Worm (Caenorhabditis elegans) whole organism, L1 larva: ENCODE measurements around the gene C05E7.3.

ENCODE experiments used
- lsy-2 ChIP-seq, 2 experiments: fragments of 150-350 bp; optimal IDR thresholded peaks; 2 replicates each; lab custom pipeline; 2014; ENCODE audit warnings: missing biosample characterization in 2 of 2, missing genetic modification characterization in 2 of 2
- nhr-11 ChIP-seq: fragments of 150-350 bp; optimal IDR thresholded peaks from 2 replicates; lab custom pipeline; 2014; ENCODE audit warnings: missing biosample characterization, missing genetic modification characterization
- pqm-1 ChIP-seq: sonication (generic microtip); optimal IDR thresholded peaks from 3 replicates; lab custom pipeline; 2017; ENCODE audit warnings: missing biosample characterization, missing genetic modification characterization
- rnt-1 ChIP-seq: sonication (generic microtip); optimal IDR thresholded peaks from 2 replicates; lab custom pipeline; 2016; ENCODE audit warnings: mild to moderate bottlenecking, missing genetic modification characterization, moderate library complexity, missing compliant biosample characterization
- snpc-4 ChIP-seq: fragments of 150-350 bp; optimal IDR thresholded peaks from 2 replicates; lab custom pipeline; 2014; ENCODE audit warnings: missing biosample characterization, missing genetic modification characterization
- unc-130 ChIP-seq: fragments of 150-350 bp; optimal IDR thresholded peaks from 2 replicates; lab custom pipeline; 2017; ENCODE audit warnings: missing biosample characterization, missing genetic modification characterization, inconsistent platforms
- unc-62 ChIP-seq: fragments of 150-350 bp; optimal IDR thresholded peaks from 2 replicates; lab custom pipeline; 2014; ENCODE audit warnings: missing biosample characterization, missing genetic modification reagents, missing genetic modification characterization
- ztf-11 ChIP-seq, 2 experiments: sonication (generic microtip); optimal IDR thresholded peaks; 2 replicates each; lab custom pipeline; 2016 to 2017; ENCODE audit warnings: missing genetic modification characterization in 2 of 2, missing biosample characterization in 1 of 2, missing compliant biosample characterization in 1 of 2

- no peak for TF ChIP-seq rnt-1 (tag; lab: Kevin White, UChicago)
- TF ChIP-seq unc-62, result no peak
- TF ChIP-seq ztf-11 (tag; optimal IDR thresholded peaks at IDR 0.05; lab: Kevin White, UChicago), result no peak
- peak; percentile 54 for TF ChIP-seq unc-130 (tag; lab: Kevin White, UChicago)
- no peak for TF ChIP-seq snpc-4 (tag; lab: Kevin White, UChicago)
- TF ChIP-seq pqm-1 (tag; lab: Kevin White, UChicago), result no peak
- no peak for TF ChIP-seq nhr-11 (tag; lab: Kevin White, UChicago)
- peak in 1 of 2 experiments; percentile 6 for TF ChIP-seq lsy-2 (tag; optimal IDR thresholded peaks at IDR 0.05; lab: Kevin White, UChicago)
Measured at ce11 chrX:12911235-12911634, 35.2 kb downstream of the C05E7.3 start.
